Fruit fly (Drosophila melanogaster): ENCODE measurements around the gene Sod1.

Sod1 gene

DNA sequence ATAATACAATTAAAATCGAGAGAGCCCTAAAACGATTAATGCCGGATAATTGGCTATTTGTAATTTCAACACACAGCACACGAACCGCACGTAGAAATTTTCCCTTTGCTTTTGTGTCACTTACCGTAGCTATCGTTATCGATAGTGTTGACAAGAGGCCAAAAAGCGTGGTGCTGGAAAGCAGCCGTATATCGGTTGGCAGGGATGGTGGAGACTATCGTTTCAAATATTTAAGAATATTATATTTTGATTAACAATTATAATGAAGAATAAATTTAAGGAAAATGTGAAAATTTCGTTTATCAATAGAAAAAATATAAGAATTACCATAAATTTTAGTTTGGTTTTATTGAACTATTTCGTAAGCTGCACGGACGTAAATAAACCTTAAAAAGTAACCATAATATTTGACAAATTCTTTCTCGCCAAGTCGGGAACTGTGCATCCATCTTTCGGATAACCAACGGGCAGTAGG is 20.5 kb downstream of the Sod1 start, which contains the start of gene JIL-1 (continued):
- TF ChIP-seq gem (tag; optimal IDR thresholded peaks at IDR 0.05) (peak; percentile 59), Opbp (GFP tag; IDR thresholded peaks at IDR 0.05; ENCODE audit: partially characterized antibody) (peak; percentile 93), CG11085 (GFP tag; IDR thresholded peaks at IDR 0.05) (peak; percentile 76), HLH54F (GFP tag; optimal IDR thresholded peaks at IDR 0.05) (peak; percentile 69), CG18764 (GFP tag; optimal IDR thresholded peaks at IDR 0.05) (peak; percentile 30), CG6272 (GFP tag; IDR thresholded peaks at IDR 0.05) (peak; percentile 94), lilli (GFP tag; optimal IDR thresholded peaks at IDR 0.05) (peak; percentile 76), CG1602 (GFP tag; optimal IDR thresholded peaks at IDR 0.05) (peak; percentile 46), wdn (GFP tag; IDR thresholded peaks at IDR 0.05) (peak; percentile 65), Mad (GFP tag; optimal IDR thresholded peaks at IDR 0.05) (peak; percentile 63), Bgb (GFP tag; IDR thresholded peaks at IDR 0.05; ENCODE audit: partially characterized antibody) (peak; percentile 92), lola (GFP tag; optimal IDR thresholded peaks at IDR 0.05) (peak in 1 of 3 experiments; percentile 30), Gsc (GFP tag; IDR thresholded peaks at IDR 0.05) (no peak), CG14860 (GFP tag; IDR thresholded peaks at IDR 0.05; ENCODE audit: partially characterized antibody) (peak; percentile 86), zen2 (GFP tag; IDR thresholded peaks at IDR 0.05; ENCODE audit: partially characterized antibody) (peak; percentile 38; the same call in 2 of the 3 replicates), en (GFP tag; optimal IDR thresholded peaks at IDR 0.05) (no peak), vvl (GFP tag; IDR thresholded peaks at IDR 0.05) (peak; percentile 87), Sox100B (GFP tag; optimal IDR thresholded peaks at IDR 0.05) (peak; percentile 29), sug (tag; optimal IDR thresholded peaks at IDR 0.05) (peak; percentile 67), CG6683 (GFP tag; optimal IDR thresholded peaks at IDR 0.05) (no peak), sqz (GFP tag; optimal IDR thresholded peaks at IDR 0.05) (peak; percentile 13), ara (GFP tag; IDR thresholded peaks at IDR 0.05) (peak; percentile 68; the same call in 1 of the 2 replicates), CG9817 (tag; optimal IDR thresholded peaks at IDR 0.05) (peak; percentile 60), ase (GFP tag; IDR thresholded peaks at IDR 0.05) (peak; percentile 76), trh (GFP tag; optimal IDR thresholded peaks at IDR 0.05) (peak; percentile 8), tap (tag; optimal IDR thresholded peaks at IDR 0.05) (no peak), Vsx1 (GFP tag; optimal IDR thresholded peaks at IDR 0.05) (peak; percentile 19), Nf-YB (GFP tag; optimal IDR thresholded peaks at IDR 0.05) (no peak), p53 (GFP tag; optimal IDR thresholded peaks at IDR 0.05) (no peak), Atf-2 (GFP tag; optimal IDR thresholded peaks at IDR 0.05) (no peak), Gug (GFP tag; IDR thresholded peaks at IDR 0.05) (peak; percentile 80), slp2 (GFP tag; optimal IDR thresholded peaks at IDR 0.05) (peak; percentile 24), NFAT (GFP tag; IDR thresholded peaks at IDR 0.05) (peak; percentile 92), CG3407 (GFP tag; optimal IDR thresholded peaks at IDR 0.05) (peak; percentile 46), Hey (tag; optimal IDR thresholded peaks at IDR 0.05) (no peak), Oli (tag; optimal IDR thresholded peaks at IDR 0.05) (peak; percentile 35), CG12155 (GFP tag; optimal IDR thresholded peaks at IDR 0.05) (peak; percentile 68), trem (tag; optimal IDR thresholded peaks at IDR 0.05) (peak; percentile 8), pnt (GFP tag; optimal IDR thresholded peaks at IDR 0.05) (no peak), ac (GFP tag; optimal IDR thresholded peaks at IDR 0.05) (no peak), CG7372 (GFP tag; IDR thresholded peaks at IDR 0.05) (peak; percentile 48; the same call in 1 of the 2 replicates), Hr39 (optimal IDR thresholded peaks at IDR 0.05) (no peak), CG13287 (GFP tag; IDR thresholded peaks at IDR 0.05; ENCODE audit: partially characterized antibody) (peak; percentile 88), cwo (GFP tag; optimal IDR thresholded peaks at IDR 0.05) (peak; percentile 17), CG12659 (GFP tag; optimal IDR thresholded peaks at IDR 0.05) (peak; percentile 75), CG30431 (GFP tag; optimal IDR thresholded peaks at IDR 0.05) (no peak), oc (tag; optimal IDR thresholded peaks at IDR 0.05) (peak; percentile 17), CG18476 (GFP tag; optimal IDR thresholded peaks at IDR 0.05) (peak; percentile 60), Chrac-16 (GFP tag; optimal IDR thresholded peaks at IDR 0.05) (peak; percentile 63), salm (tag; optimal IDR thresholded peaks at IDR 0.05) (no peak), hth (optimal IDR thresholded peaks at IDR 0.05) (no peak)

All from whole organism, embryonic.